Worm (Caenorhabditis elegans): ENCODE results near the gene ceh-7.
A peak's percentile ranks its signal among the peaks of the same experiment; 100 is the strongest.

The ceh-7 gene

ce11 chrII:8740326-8740949, 36.8 kb upstream of the ceh-7 start (continued):
- TF ChIP-seq pha-4 (tag; optimal IDR thresholded peaks at IDR 0.05) (no peak), aptf-3 (GFP tag; IDR thresholded peaks at IDR 0.05) (no peak), madf-3 (GFP tag; IDR thresholded peaks at IDR 0.05) (no peak), hlh-26 (GFP tag; conservative IDR thresholded peaks at IDR 0.05) (no peak), Y56A3A.18 (GFP tag; IDR thresholded peaks at IDR 0.05) (no peak), ceh-91 (GFP tag; IDR thresholded peaks at IDR 0.05) (no peak), ekl-4 (GFP tag; IDR thresholded peaks at IDR 0.05) (no peak), lag-1 (GFP tag; IDR thresholded peaks at IDR 0.05) (no peak), repo-1 (tag; optimal IDR thresholded peaks at IDR 0.05) (no peak), B0336.3 (GFP tag; IDR thresholded peaks at IDR 0.05) (peak; percentile 58)

- TF ChIP-seq B0261.1 (tag; optimal IDR thresholded peaks at IDR 0.05) (no peak), him-1 (tag; optimal IDR thresholded peaks at IDR 0.05) (no peak), F37B4.10 (GFP tag; IDR thresholded peaks at IDR 0.05) (no peak), xnd-1 (tag; optimal IDR thresholded peaks at IDR 0.05) (no peak), nfyb-1 (GFP tag; IDR thresholded peaks at IDR 0.05) (no peak), unc-62 (GFP tag; optimal IDR thresholded peaks at IDR 0.05) (peak; percentile 14)
These were observed 35.3 kb upstream of the ceh-7 start for ce11 chrII:8738955-8739354.

DNA sequence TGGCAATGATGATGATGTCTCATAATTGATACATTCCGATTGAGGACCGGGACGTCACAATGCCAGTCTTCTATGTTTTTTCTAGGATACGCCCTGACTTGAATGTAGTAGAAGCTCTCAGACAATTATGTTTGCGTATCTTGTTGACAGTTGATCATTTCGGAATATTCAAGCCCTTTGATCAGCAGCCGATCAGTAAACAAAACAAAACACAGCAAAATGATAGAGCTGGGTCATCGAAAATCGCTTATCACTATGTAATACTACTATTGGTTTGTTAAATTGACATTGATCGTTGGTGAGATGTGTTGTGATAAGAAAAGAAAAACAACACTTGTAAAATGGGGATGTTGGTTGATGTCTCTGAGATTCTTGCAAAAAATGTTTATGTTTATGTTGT, 34.6 kb upstream of the ceh-7 start:
- no peak for TF ChIP-seq mes-4 (tag; optimal IDR thresholded peaks at IDR 0.05)
- no peak for TF ChIP-seq F22D6.2 (tag; optimal IDR thresholded peaks at IDR 0.05)
- TF ChIP-seq ekl-4 (GFP tag; IDR thresholded peaks at IDR 0.05): no peak
- TF ChIP-seq cebp-1 (GFP tag; IDR thresholded peaks at IDR 0.05): no peak
- no peak for TF ChIP-seq cebp-1 (tag; optimal IDR thresholded peaks at IDR 0.05)
- no peak for TF ChIP-seq madf-10 (tag; optimal IDR thresholded peaks at IDR 0.05)
- no peak for TF ChIP-seq ztf-26 (tag; optimal IDR thresholded peaks at IDR 0.05)
- TF ChIP-seq tbp1 (GFP tag; optimal IDR thresholded peaks at IDR 0.05): no peak
- TF ChIP-seq T07F8.4 (tag; optimal IDR thresholded peaks at IDR 0.05): no peak
- no peak for TF ChIP-seq sdz-38 (tag; optimal IDR thresholded peaks at IDR 0.05)

DNA sequence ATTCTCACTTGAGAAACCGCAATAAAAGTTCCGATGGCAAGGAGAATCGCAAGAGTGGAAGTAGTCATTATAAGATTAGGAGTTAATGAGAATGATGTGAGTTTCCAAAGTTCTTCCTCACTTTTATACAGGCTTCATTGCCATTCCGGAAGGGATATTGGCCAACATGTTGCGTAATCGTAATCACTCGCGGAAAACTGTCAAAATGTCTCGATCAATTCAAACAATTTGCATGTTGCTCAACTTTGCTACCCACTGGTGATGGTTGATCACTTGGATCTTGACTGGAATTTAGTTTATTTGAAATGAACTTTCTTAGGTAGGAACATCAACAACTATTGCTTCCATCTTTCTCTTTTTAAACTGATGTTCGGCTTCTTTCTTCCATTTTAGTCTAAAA, 33.8 kb upstream of the ceh-7 start, which contains the start of gene idpb-4:
Gene idpb-4, minus strand, starts transcription at position 101 of the 400 bp plus-strand sequence.
- TF ChIP-seq ets-4 (GFP tag; optimal IDR thresholded peaks at IDR 0.05) (no peak), F37B4.10 (GFP tag; IDR thresholded peaks at IDR 0.05) (no peak), lin-35 (GFP tag; optimal IDR thresholded peaks at IDR 0.05) (no peak), C17E4.6 (GFP tag; IDR thresholded peaks at IDR 0.05) (no peak), T07F8.4 (tag; optimal IDR thresholded peaks at IDR 0.05) (no peak), efl-1 (GFP tag; optimal IDR thresholded peaks at IDR 0.05) (no peak), zim-3 (tag; optimal IDR thresholded peaks at IDR 0.05) (no peak), nhr-90 (tag; optimal IDR thresholded peaks at IDR 0.05) (no peak), tbp1 (GFP tag; optimal IDR thresholded peaks at IDR 0.05) (no peak), sea-2 (GFP tag; IDR thresholded peaks at IDR 0.05) (no peak), B0336.3 (GFP tag; IDR thresholded peaks at IDR 0.05) (no peak), F33H1.4 (GFP tag; IDR thresholded peaks at IDR 0.05) (no peak), ztf-28 (GFP tag; IDR thresholded peaks at IDR 0.05) (no peak), F52B5.7 (tag; optimal IDR thresholded peaks at IDR 0.05) (no peak)

All from whole organism, young adult.